Worm (Caenorhabditis elegans) whole organism, L3 larva: Measurements from ENCODE around the gene fbxa-52.

Experiments used
- R02D3.7 ChIP-seq: fragments of 150-350 bp; optimal IDR thresholded peaks from 2 replicates; lab custom pipeline; 2014; ENCODE audit warnings: missing biosample characterization, missing genetic modification characterization
- ama-1 ChIP-seq: fragments of 150-350 bp; optimal IDR thresholded peaks from 2 replicates; lab custom pipeline; 2018
- ceh-16 ChIP-seq: sonication (generic microtip); optimal IDR thresholded peaks from 2 replicates; lab custom pipeline; 2017; ENCODE audit warnings: missing biosample characterization, missing genetic modification characterization
- ceh-28 ChIP-seq: fragments of 150-350 bp; optimal IDR thresholded peaks from 2 replicates; lab custom pipeline; 2014; ENCODE audit warnings: missing biosample characterization, missing genetic modification reagents, missing genetic modification characterization
- ceh-82 ChIP-seq: fragments of 150-350 bp; optimal IDR thresholded peaks from 2 replicates; lab custom pipeline; 2014; ENCODE audit warnings: missing biosample characterization, missing genetic modification characterization
- daf-12 ChIP-seq: fragments of 150-350 bp; optimal IDR thresholded peaks from 2 replicates; lab custom pipeline; 2014; ENCODE audit warnings: missing biosample characterization, missing genetic modification reagents, missing genetic modification characterization
- egl-27 ChIP-seq: sonication (generic microtip); optimal IDR thresholded peaks from 4 replicates; lab custom pipeline; 2017; ENCODE audit warnings: missing biosample characterization, missing genetic modification reagents, missing genetic modification characterization
- egl-5 ChIP-seq: fragments of 150-350 bp; optimal IDR thresholded peaks from 2 replicates; lab custom pipeline; 2017; ENCODE audit warnings: missing biosample characterization, missing genetic modification reagents, missing genetic modification characterization, inconsistent platforms
- elt-1 ChIP-seq: fragments of 150-350 bp; optimal IDR thresholded peaks from 2 replicates; lab custom pipeline; 2014; ENCODE audit warnings: missing biosample characterization, missing genetic modification characterization
- elt-2 ChIP-seq: sonication (generic microtip); optimal IDR thresholded peaks from 2 replicates; lab custom pipeline; 2016; ENCODE audit warnings: missing genetic modification reagents, mild to moderate bottlenecking, missing genetic modification characterization, missing compliant biosample characterization
- elt-3 ChIP-seq, 3 experiments: fragments of 150-350 bp in 1 of 3; sonication (generic microtip) in 2 of 3; optimal IDR thresholded peaks; 2 replicates in 2 of 3; 4 replicates in 1 of 3; lab custom pipeline; 2014 to 2017; ENCODE audit warnings: missing biosample characterization in 3 of 3, missing genetic modification characterization in 3 of 3
- fkh-10 ChIP-seq: sonication (generic microtip); optimal IDR thresholded peaks from 2 replicates; lab custom pipeline; 2017; ENCODE audit warnings: missing biosample characterization, missing genetic modification reagents, missing genetic modification characterization
- fkh-2 ChIP-seq: fragments of 150-350 bp; optimal IDR thresholded peaks from 2 replicates; lab custom pipeline; 2014; ENCODE audit warnings: missing biosample characterization, missing genetic modification reagents, missing genetic modification characterization
- fos-1 ChIP-seq: fragments of 150-350 bp; optimal IDR thresholded peaks from 2 replicates; lab custom pipeline; 2014; ENCODE audit warnings: missing biosample characterization, missing genetic modification characterization
- hmg-11 ChIP-seq: sonication (generic microtip); optimal IDR thresholded peaks from 2 replicates; lab custom pipeline; 2016; ENCODE audit warnings: missing genetic modification characterization, missing compliant biosample characterization
- lin-39 ChIP-seq: fragments of 150-350 bp; optimal IDR thresholded peaks from 2 replicates; lab custom pipeline; 2018; ENCODE audit warnings: missing biosample characterization, missing genetic modification reagents, missing genetic modification characterization
- lsy-12 ChIP-seq: sonication (generic microtip); optimal IDR thresholded peaks from 2 replicates; lab custom pipeline; 2016; ENCODE audit warnings: mild to moderate bottlenecking, missing genetic modification characterization, missing compliant biosample characterization
- nfya-1 ChIP-seq: sonication (generic microtip); optimal IDR thresholded peaks from 2 replicates; lab custom pipeline; 2017; ENCODE audit warnings: missing genetic modification characterization, mild to moderate bottlenecking, missing compliant biosample characterization, antibody characterized with exemption, moderate library complexity; ENCODE audit not compliant: insufficient read depth
- nhr-11 ChIP-seq: fragments of 150-350 bp; optimal IDR thresholded peaks from 2 replicates; lab custom pipeline; 2014; ENCODE audit warnings: missing biosample characterization, missing genetic modification characterization
- nhr-12 ChIP-seq: fragments of 150-350 bp; optimal IDR thresholded peaks from 2 replicates; lab custom pipeline; 2014; ENCODE audit warnings: missing biosample characterization, missing genetic modification characterization
- nhr-237 ChIP-seq: fragments of 150-350 bp; optimal IDR thresholded peaks from 2 replicates; lab custom pipeline; 2014; ENCODE audit warnings: missing biosample characterization, missing genetic modification characterization
- nhr-25 ChIP-seq: sonication (generic microtip); optimal IDR thresholded peaks from 2 replicates; lab custom pipeline; 2017; ENCODE audit warnings: missing biosample characterization, missing genetic modification characterization
- nhr-43 ChIP-seq: sonication (generic microtip); optimal IDR thresholded peaks from 2 replicates; lab custom pipeline; 2016; ENCODE audit warnings: mild to moderate bottlenecking, missing genetic modification characterization, missing compliant biosample characterization; ENCODE audit not compliant: poor library complexity, severe bottlenecking
- nhr-67 ChIP-seq: fragments of 150-350 bp; optimal IDR thresholded peaks from 2 replicates; lab custom pipeline; 2014; ENCODE audit warnings: missing biosample characterization, missing genetic modification characterization
- nhr-76 ChIP-seq: fragments of 150-350 bp; sonication (generic microtip); optimal IDR thresholded peaks from 5 replicates; lab custom pipeline; 2014; ENCODE audit warnings: missing biosample characterization, missing genetic modification characterization
- nhr-77 ChIP-seq: fragments of 150-350 bp; optimal IDR thresholded peaks from 2 replicates; lab custom pipeline; 2014; ENCODE audit warnings: missing biosample characterization, missing genetic modification characterization
- pqm-1 ChIP-seq: fragments of 150-350 bp; optimal IDR thresholded peaks from 2 replicates; lab custom pipeline; 2017; ENCODE audit warnings: missing biosample characterization, missing genetic modification characterization, inconsistent platforms
- sea-2 ChIP-seq: fragments of 150-350 bp; sonication (generic microtip); optimal IDR thresholded peaks from 4 replicates; lab custom pipeline; 2014; ENCODE audit warnings: missing biosample characterization, missing genetic modification reagents, missing genetic modification characterization
- snpc-4 ChIP-seq: fragments of 150-350 bp; optimal IDR thresholded peaks from 2 replicates; lab custom pipeline; 2014; ENCODE audit warnings: missing biosample characterization, missing genetic modification characterization
- tbx-2 ChIP-seq: sonication (generic microtip); optimal IDR thresholded peaks from 2 replicates; lab custom pipeline; 2016; ENCODE audit warnings: mild to moderate bottlenecking, missing genetic modification characterization, missing compliant biosample characterization
- unc-39 ChIP-seq: sonication (generic microtip); optimal IDR thresholded peaks from 4 replicates; lab custom pipeline; 2017; ENCODE audit warnings: missing biosample characterization, missing genetic modification characterization
- unc-62 ChIP-seq: fragments of 150-350 bp; sonication (generic microtip); optimal IDR thresholded peaks from 4 replicates; lab custom pipeline; 2014; ENCODE audit warnings: missing biosample characterization, missing genetic modification reagents, missing genetic modification characterization
- zag-1 ChIP-seq: fragments of 150-350 bp; optimal IDR thresholded peaks from 2 replicates; lab custom pipeline; 2014; ENCODE audit warnings: missing biosample characterization, missing genetic modification characterization
- ztf-11 ChIP-seq: fragments of 150-350 bp; optimal IDR thresholded peaks from 2 replicates; lab custom pipeline; 2014; ENCODE audit warnings: missing biosample characterization, missing genetic modification characterization
- ztf-4 ChIP-seq: fragments of 150-350 bp; optimal IDR thresholded peaks from 2 replicates; lab custom pipeline; 2014; ENCODE audit warnings: missing biosample characterization, missing genetic modification characterization

Gene fbxa-52

ce11 chrX:1735941-1736340, 23.5 kb upstream of the fbxa-52 start, which contains the start of gene F07G6.12:
Gene F07G6.12, plus strand, starts transcription at chrX:1736241.
- TF ChIP-seq unc-62 (GFP tag; lab: Kevin White, UChicago) (no peak), elt-3 (tag; optimal IDR thresholded peaks at IDR 0.05; lab: Kevin White, UChicago) (no peak), nhr-77 (tag; lab: Kevin White, UChicago) (no peak), nhr-237 (tag; lab: Kevin White, UChicago) (no peak), unc-39 (tag; lab: Kevin White, UChicago) (no peak), fos-1 (tag; lab: Kevin White, UChicago) (no peak), ceh-28 (tag; lab: Kevin White, UChicago) (no peak), ztf-4 (no peak), elt-1 (tag; lab: Kevin White, UChicago) (no peak), ceh-82 (tag; lab: Kevin White, UChicago) (no peak), sea-2 (no peak), nhr-76 (tag; lab: Kevin White, UChicago) (no peak), elt-2 (tag; lab: Kevin White, UChicago) (no peak)

- TF ChIP-seq pqm-1 (tag; lab: Kevin White, UChicago) (no peak), R02D3.7 (tag; lab: Kevin White, UChicago) (no peak), nfya-1 (tag; lab: Kevin White, UChicago) (no peak), nhr-67 (tag; lab: Kevin White, UChicago) (no peak), sea-2 (no peak), snpc-4 (tag; lab: Kevin White, UChicago) (no peak), ceh-16 (tag; lab: Kevin White, UChicago) (no peak)
These were observed 17.1 kb upstream of the fbxa-52 start, which contains the start of gene dgn-3 for ce11 chrX:1729558-1729957. Gene dgn-3, plus strand, starts transcription at chrX:1729858.

- no peak for TF ChIP-seq nhr-11 (tag; lab: Kevin White, UChicago)
- no peak for TF ChIP-seq nfya-1 (tag; lab: Kevin White, UChicago)
- no peak for TF ChIP-seq unc-62 (GFP tag; lab: Kevin White, UChicago)
These were observed 14.6 kb upstream of the fbxa-52 start, which contains the start of gene F07G6.2 for ce11 chrX:1727056-1727455. Gene F07G6.2, plus strand, starts transcription at chrX:1727356.

ce11 chrX:1720359-1720758, 7.9 kb upstream of the fbxa-52 start, which contains the start of gene F07G6.8:
Gene F07G6.8, minus strand, starts transcription at chrX:1720459.
- TF ChIP-seq nhr-25 (no peak), ztf-4 (no peak), daf-12 (tag; lab: Kevin White, UChicago) (no peak), fkh-10 (GFP tag; lab: Kevin White, UChicago) (no peak), lsy-12 (tag; lab: Kevin White, UChicago) (no peak), nhr-43 (tag; lab: Kevin White, UChicago) (no peak), pqm-1 (tag; lab: Kevin White, UChicago) (no peak), unc-62 (GFP tag; lab: Kevin White, UChicago) (no peak), ama-1 (lab: Kevin White, UChicago) (no peak), ztf-11 (tag; lab: Kevin White, UChicago) (no peak), egl-27 (tag; lab: Kevin White, UChicago) (no peak), nhr-12 (tag; lab: Kevin White, UChicago) (no peak), egl-5 (tag; lab: Kevin White, UChicago) (no peak), elt-3 (tag; optimal IDR thresholded peaks at IDR 0.05; lab: Kevin White, UChicago) (no peak), hmg-11 (tag; lab: Kevin White, UChicago) (no peak)

ce11 chrX:1718479-1718878, 6.0 kb upstream of the fbxa-52 start, which contains the start of gene fbxa-53:
Gene fbxa-53, minus strand, starts transcription at chrX:1718579.
- no peak for TF ChIP-seq elt-2 (tag; lab: Kevin White, UChicago)
- TF ChIP-seq ztf-4, result no peak
- no peak for TF ChIP-seq lin-39 (tag; lab: Kevin White, UChicago)
- no peak for TF ChIP-seq fkh-2 (tag; lab: Kevin White, UChicago)
- TF ChIP-seq unc-62 (GFP tag; lab: Kevin White, UChicago), result no peak
- no peak for TF ChIP-seq zag-1 (tag; lab: Kevin White, UChicago)
- TF ChIP-seq nhr-12 (tag; lab: Kevin White, UChicago), result no peak
- no peak for TF ChIP-seq nhr-76 (tag; lab: Kevin White, UChicago)
- no peak for TF ChIP-seq nhr-67 (tag; lab: Kevin White, UChicago)
- no peak for TF ChIP-seq ceh-28 (tag; lab: Kevin White, UChicago)
- no peak for TF ChIP-seq tbx-2 (tag; lab: Kevin White, UChicago)
- TF ChIP-seq, all 47 proteins: peak for 0
